Worm (Caenorhabditis elegans) whole organism, mixed stage, embryonic: Measurements from ENCODE around the gene abu-6.

Experiments
- M03D4.4 ChIP-seq: sonication (generic microtip); optimal IDR thresholded peaks from 2 replicates; lab custom pipeline; 2017; ENCODE audit warnings: mild to moderate bottlenecking, missing genetic modification characterization, missing compliant biosample characterization
- bed-3 ChIP-seq: fragments of 200-800 bp; sonication (Bioruptor generic); optimal IDR thresholded peaks from 3 replicates; lab custom pipeline; 2018; ENCODE audit warnings: mild to moderate bottlenecking, missing genetic modification characterization, moderate library complexity, missing compliant biosample characterization
- blmp-1 ChIP-seq: fragments of 150-350 bp; optimal IDR thresholded peaks from 2 replicates; lab custom pipeline; 2014; ENCODE audit warnings: missing biosample characterization, missing genetic modification characterization
- ceh-39 ChIP-seq: fragments of 150-350 bp; optimal IDR thresholded peaks from 2 replicates; lab custom pipeline; 2014; ENCODE audit warnings: missing biosample characterization, missing genetic modification characterization
- ceh-83 ChIP-seq: fragments of 200-800 bp; sonication (Bioruptor generic); optimal IDR thresholded peaks from 2 replicates; lab custom pipeline; 2018; ENCODE audit warnings: mild to moderate bottlenecking, missing genetic modification characterization, missing compliant biosample characterization
- ces-1 ChIP-seq: fragments of 150-350 bp; optimal IDR thresholded peaks from 2 replicates; lab custom pipeline; 2014; ENCODE audit warnings: missing biosample characterization, missing genetic modification reagents, missing genetic modification characterization
- cnd-1 ChIP-seq: fragments of 200-800 bp; sonication (Bioruptor generic); optimal IDR thresholded peaks from 2 replicates; lab custom pipeline; 2018; ENCODE audit warnings: mild to moderate bottlenecking, missing genetic modification characterization, missing compliant biosample characterization
- drap-1 ChIP-seq: fragments of 200-800 bp; sonication (Bioruptor generic); optimal IDR thresholded peaks from 3 replicates; lab custom pipeline; 2018; ENCODE audit warnings: mild to moderate bottlenecking, missing genetic modification characterization, missing compliant biosample characterization
- elt-1 ChIP-seq: sonication (generic microtip); optimal IDR thresholded peaks from 2 replicates; lab custom pipeline; 2017; ENCODE audit warnings: missing genetic modification characterization, mild to moderate bottlenecking, missing compliant biosample characterization, antibody characterized with exemption, moderate library complexity, borderline replicate concordance; ENCODE audit not compliant: insufficient read depth
- elt-3 ChIP-seq: fragments of 150-350 bp; optimal IDR thresholded peaks from 2 replicates; lab custom pipeline; 2014; ENCODE audit warnings: missing biosample characterization, missing genetic modification characterization
- flh-1 ChIP-seq: fragments of 200-800 bp; sonication (Bioruptor generic); optimal IDR thresholded peaks from 2 replicates; lab custom pipeline; 2018; ENCODE audit warnings: mild to moderate bottlenecking, missing genetic modification characterization, moderate library complexity, missing compliant biosample characterization
- ham-2 ChIP-seq: fragments of 200-800 bp; sonication (Bioruptor generic); optimal IDR thresholded peaks from 2 replicates; lab custom pipeline; 2018; ENCODE audit warnings: mild to moderate bottlenecking, missing genetic modification characterization, missing compliant biosample characterization
- hlh-1 ChIP-seq: fragments of 150-350 bp; optimal IDR thresholded peaks from 2 replicates; lab custom pipeline; 2014; ENCODE audit warnings: missing biosample characterization, missing genetic modification reagents, missing genetic modification characterization
- lin-13 ChIP-seq: fragments of 150-350 bp; optimal IDR thresholded peaks from 2 replicates; lab custom pipeline; 2014; ENCODE audit warnings: missing biosample characterization, missing genetic modification characterization
- lin-32 ChIP-seq: fragments of 200-800 bp; sonication (Bioruptor generic); optimal IDR thresholded peaks from 2 replicates; lab custom pipeline; 2018; ENCODE audit warnings: mild to moderate bottlenecking, missing genetic modification characterization, missing compliant biosample characterization
- lsy-2 ChIP-seq: fragments of 150-350 bp; optimal IDR thresholded peaks from 2 replicates; lab custom pipeline; 2014; ENCODE audit warnings: missing biosample characterization, missing genetic modification characterization
- mab-5 ChIP-seq: fragments of 150-350 bp; optimal IDR thresholded peaks from 2 replicates; lab custom pipeline; 2014; ENCODE audit warnings: missing biosample characterization, missing genetic modification characterization
- mep-1 ChIP-seq: fragments of 150-350 bp; optimal IDR thresholded peaks from 2 replicates; lab custom pipeline; 2017; ENCODE audit warnings: missing biosample characterization, missing genetic modification reagents, missing genetic modification characterization, inconsistent platforms
- mls-2 ChIP-seq: sonication (generic microtip); optimal IDR thresholded peaks from 2 replicates; lab custom pipeline; 2016; ENCODE audit warnings: mild to moderate bottlenecking, missing genetic modification characterization, moderate library complexity, missing compliant biosample characterization
- nhr-2 ChIP-seq: fragments of 150-350 bp; optimal IDR thresholded peaks from 2 replicates; lab custom pipeline; 2014; ENCODE audit warnings: missing biosample characterization, missing genetic modification characterization
- nhr-237 ChIP-seq: fragments of 150-350 bp; optimal IDR thresholded peaks from 2 replicates; lab custom pipeline; 2014; ENCODE audit warnings: missing biosample characterization, missing genetic modification characterization
- nhr-28 ChIP-seq: fragments of 150-350 bp; optimal IDR thresholded peaks from 2 replicates; lab custom pipeline; 2014; ENCODE audit warnings: missing biosample characterization, missing genetic modification characterization
- sem-2 ChIP-seq: fragments of 200-800 bp; sonication (Bioruptor generic); optimal IDR thresholded peaks from 2 replicates; lab custom pipeline; 2018; ENCODE audit warnings: mild to moderate bottlenecking, missing genetic modification characterization, missing compliant biosample characterization
- snpc-4 ChIP-seq: fragments of 150-350 bp; optimal IDR thresholded peaks from 2 replicates; lab custom pipeline; 2014; ENCODE audit warnings: missing biosample characterization, missing genetic modification characterization
- sptf-1 ChIP-seq: sonication (generic microtip); optimal IDR thresholded peaks from 2 replicates; lab custom pipeline; 2017; ENCODE audit warnings: mild to moderate bottlenecking, missing genetic modification characterization, moderate library complexity, missing compliant biosample characterization
- tbx-8 ChIP-seq: fragments of 200-800 bp; sonication (Bioruptor generic); optimal IDR thresholded peaks from 2 replicates; lab custom pipeline; 2018; ENCODE audit warnings: mild to moderate bottlenecking, missing genetic modification characterization, moderate library complexity, missing compliant biosample characterization
- unc-120 ChIP-seq: sonication (generic microtip); optimal IDR thresholded peaks from 2 replicates; lab custom pipeline; 2017; ENCODE audit warnings: missing genetic modification characterization, missing compliant biosample characterization; ENCODE audit not compliant: poor library complexity, severe bottlenecking
- unc-39 ChIP-seq: fragments of 150-350 bp; optimal IDR thresholded peaks from 2 replicates; lab custom pipeline; 2014; ENCODE audit warnings: missing biosample characterization, missing genetic modification characterization
- unc-62 ChIP-seq: fragments of 150-350 bp; optimal IDR thresholded peaks from 2 replicates; lab custom pipeline; 2014; ENCODE audit warnings: missing biosample characterization, missing genetic modification reagents, missing genetic modification characterization
- zip-8 ChIP-seq: fragments of 150-350 bp; optimal IDR thresholded peaks from 2 replicates; lab custom pipeline; 2014; ENCODE audit warnings: missing biosample characterization, missing genetic modification characterization
- ztf-11 ChIP-seq: fragments of 150-350 bp; optimal IDR thresholded peaks from 2 replicates; lab custom pipeline; 2014; ENCODE audit warnings: missing biosample characterization, missing genetic modification characterization

The abu-6 gene

ce11 chrV:5181612-5182011 lies 19.9 kb upstream of the abu-6 start, which contains the start of gene C03A7.2:
TSS of gene C03A7.2 (plus strand) at chrV:5181912.
- TF ChIP-seq flh-1 (GFP tag; lab: Kevin White, UChicago), result no peak
- no peak for TF ChIP-seq cnd-1
- no peak for TF ChIP-seq unc-39 (tag; lab: Kevin White, UChicago)
- no peak for TF ChIP-seq mab-5
- no peak for TF ChIP-seq ceh-39 (tag; lab: Kevin White, UChicago)
- TF ChIP-seq ham-2, result no peak
- TF ChIP-seq elt-3 (tag; lab: Kevin White, UChicago), result no peak
- TF ChIP-seq unc-62 (GFP tag; lab: Kevin White, UChicago), result no peak
- no peak for TF ChIP-seq sptf-1
- TF ChIP-seq nhr-237 (tag; lab: Kevin White, UChicago), result no peak
- TF ChIP-seq nhr-28, result no peak
- no peak for TF ChIP-seq lin-13 (tag; lab: Kevin White, UChicago)
- no peak for TF ChIP-seq zip-8 (tag; lab: Kevin White, UChicago)

DNA sequence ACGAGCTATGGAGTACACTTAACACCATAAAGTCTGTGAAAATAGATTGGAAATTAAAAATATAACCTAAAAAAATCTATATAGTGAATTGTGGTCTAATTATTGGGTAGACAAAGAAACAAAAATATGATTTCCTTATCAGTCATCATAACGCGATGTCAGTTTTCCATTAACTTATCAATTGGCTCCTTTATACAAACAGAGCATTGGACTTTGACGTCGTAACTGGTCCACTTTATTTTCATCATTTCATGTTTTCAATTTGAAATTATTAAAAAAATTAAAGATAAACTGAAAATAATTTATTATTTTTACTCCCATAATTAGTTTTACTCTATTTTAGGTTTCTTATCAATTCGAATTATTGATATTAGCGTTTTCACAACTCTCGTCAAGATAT lies 16.4 kb upstream of the abu-6 start:
- TF ChIP-seq hlh-1 (tag; lab: Kevin White, UChicago), result no peak
- no peak for TF ChIP-seq lsy-2 (tag; lab: Kevin White, UChicago)
- no peak for TF ChIP-seq drap-1 (GFP tag; lab: Kevin White, UChicago)
- no peak for TF ChIP-seq sem-2 (GFP tag; lab: Kevin White, UChicago)
- TF ChIP-seq elt-1 (tag; lab: Kevin White, UChicago), result no peak
- TF ChIP-seq unc-39 (tag; lab: Kevin White, UChicago), result no peak
- no peak for TF ChIP-seq ceh-39 (tag; lab: Kevin White, UChicago)
- no peak for TF ChIP-seq ztf-11 (tag; lab: Kevin White, UChicago)
- TF ChIP-seq M03D4.4 (tag; lab: Kevin White, UChicago), result no peak
- no peak for TF ChIP-seq nhr-237 (tag; lab: Kevin White, UChicago)
- TF ChIP-seq ham-2, result no peak
- no peak for TF ChIP-seq lin-13 (tag; lab: Kevin White, UChicago)

DNA sequence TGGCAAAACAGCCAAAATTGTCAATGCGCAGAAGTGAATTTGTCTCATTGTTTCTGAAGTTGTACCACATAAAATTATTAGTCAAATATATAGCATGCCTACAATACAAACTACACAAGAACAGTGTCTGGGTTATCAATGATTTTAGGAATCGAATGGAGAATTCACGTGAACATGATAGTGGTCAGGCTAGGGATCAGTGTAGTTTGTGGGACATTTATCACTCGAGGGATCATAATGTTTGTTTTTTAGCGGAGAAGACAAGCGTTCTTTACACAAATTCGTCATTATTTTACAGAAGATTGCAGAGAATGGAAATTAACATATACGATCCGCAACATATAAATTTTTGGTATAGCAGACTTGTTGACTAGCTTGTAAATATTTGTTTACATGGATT lies 15.5 kb upstream of the abu-6 start, which contains the start of gene ugt-51:
Gene ugt-51, minus strand, starts transcription at position 101 of the 400 bp plus-strand sequence.
- TF ChIP-seq ham-2 (no peak), nhr-2 (tag; lab: Kevin White, UChicago) (no peak), tbx-8 (GFP tag; lab: Kevin White, UChicago) (no peak)

DNA sequence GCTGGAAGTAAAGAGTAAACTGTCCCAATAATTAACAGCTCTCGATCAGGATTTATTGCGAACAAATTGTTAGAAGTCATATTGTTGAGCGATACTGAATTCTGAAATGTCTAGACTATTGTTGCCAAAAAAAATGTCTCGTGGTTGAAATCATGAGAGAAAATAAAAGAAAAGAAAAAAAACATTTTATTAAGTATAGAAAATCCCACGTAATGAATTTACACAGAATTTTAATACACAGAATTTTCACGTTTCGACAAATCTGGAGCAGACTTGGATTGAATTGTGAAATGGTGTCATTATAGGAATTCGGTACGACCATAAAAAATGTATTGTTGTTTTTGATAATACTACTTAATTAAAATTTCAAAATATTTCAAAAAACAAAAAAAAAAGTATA lies 11.1 kb upstream of the abu-6 start, which contains the start of gene srt-65:
Gene srt-65, minus strand, starts transcription at position 101 of the 400 bp plus-strand sequence.
- TF ChIP-seq mep-1, result no peak
- no peak for TF ChIP-seq ceh-83
- TF ChIP-seq unc-39 (tag; lab: Kevin White, UChicago), result no peak
- no peak for TF ChIP-seq cnd-1
- no peak for TF ChIP-seq M03D4.4 (tag; lab: Kevin White, UChicago)
- TF ChIP-seq ztf-11 (tag; lab: Kevin White, UChicago), result no peak
- no peak for TF ChIP-seq sem-2 (GFP tag; lab: Kevin White, UChicago)

ce11 chrV:5169586-5169985 lies 7.9 kb upstream of the abu-6 start, which contains the start of gene srt-64:
TSS of gene srt-64 (minus strand) at chrV:5169686.
- TF ChIP-seq ham-2 (no peak), drap-1 (GFP tag; lab: Kevin White, UChicago) (no peak), mls-2 (tag; lab: Kevin White, UChicago) (no peak), bed-3 (GFP tag; lab: Kevin White, UChicago) (no peak), lin-32 (no peak)

- TF ChIP-seq mep-1 (no peak), snpc-4 (no peak), sem-2 (GFP tag; lab: Kevin White, UChicago) (no peak), nhr-237 (tag; lab: Kevin White, UChicago) (no peak), unc-39 (tag; lab: Kevin White, UChicago) (no peak), drap-1 (GFP tag; lab: Kevin White, UChicago) (no peak), ces-1 (GFP tag; lab: Kevin White, UChicago) (no peak), ztf-11 (tag; lab: Kevin White, UChicago) (no peak), lsy-2 (tag; lab: Kevin White, UChicago) (no peak), elt-1 (tag; lab: Kevin White, UChicago) (no peak), unc-120 (tag; lab: Kevin White, UChicago) (no peak), tbx-8 (GFP tag; lab: Kevin White, UChicago) (no peak), mab-5 (no peak), blmp-1 (no peak), M03D4.4 (tag; lab: Kevin White, UChicago) (no peak), hlh-1 (tag; lab: Kevin White, UChicago) (no peak), nhr-28 (no peak), bed-3 (GFP tag; lab: Kevin White, UChicago) (no peak)
These were observed 3.7 kb upstream of the abu-6 start, which contains the start of gene srw-140 for ce11 chrV:5165426-5165825. TSS of gene srw-140 (plus strand) at chrV:5165726.
